Fruit fly (Drosophila melanogaster) whole organism, prepupa: Measurements from ENCODE around the gene tkv.

Experiments
- Blimp-1 ChIP-seq: fragments of 200-800 bp; sonication (Bioruptor generic); optimal IDR thresholded peaks from 3 replicates; lab custom pipeline; 2017; ENCODE audit warnings: missing biosample characterization, missing genetic modification characterization, mild to moderate bottlenecking, moderate library complexity, missing genetic modification reagents
- CG10669 ChIP-seq: fragments of 200-800 bp; sonication (Bioruptor generic); optimal IDR thresholded peaks from 3 replicates; lab custom pipeline; 2018; ENCODE audit warnings: missing biosample characterization, mild to moderate bottlenecking, missing genetic modification characterization, moderate library complexity
- CG11294 ChIP-seq: fragments of 200-800 bp; sonication (Bioruptor generic); IDR thresholded peaks from 2 replicates; pipeline ENCODE4 v1.3.6; 2022; ENCODE audit warnings: missing biosample characterization, missing genetic modification characterization
- CG11902 ChIP-seq: fragments of 200-800 bp; sonication (Bioruptor generic); optimal IDR thresholded peaks from 3 replicates; lab custom pipeline; 2016; ENCODE audit warnings: missing biosample characterization, missing genetic modification characterization
- CG15336 ChIP-seq: fragments of 200-800 bp; sonication (Bioruptor generic); IDR thresholded peaks from 2 replicates; pipeline ENCODE4 v1.3.6; 2022; ENCODE audit warnings: missing biosample characterization, missing genetic modification characterization
- CG1621 ChIP-seq: fragments of 200-800 bp; sonication (Bioruptor generic); optimal IDR thresholded peaks from 3 replicates; lab custom pipeline; 2018; ENCODE audit warnings: missing biosample characterization, mild to moderate bottlenecking, missing genetic modification characterization
- CG16779 ChIP-seq: fragments of 200-800 bp; sonication (Bioruptor generic); optimal IDR thresholded peaks from 3 replicates; lab custom pipeline; 2017; ENCODE audit warnings: missing biosample characterization, mild to moderate bottlenecking, missing genetic modification characterization
- CG3032 ChIP-seq: fragments of 200-800 bp; optimal IDR thresholded peaks from 2 replicates; lab custom pipeline; 2019; ENCODE audit warnings: missing biosample characterization, mild to moderate bottlenecking, missing genetic modification characterization, moderate library complexity
- CG32006 ChIP-seq: fragments of 200-800 bp; sonication (Bioruptor generic); optimal IDR thresholded peaks from 3 replicates; lab custom pipeline; 2017; ENCODE audit warnings: missing biosample characterization, mild to moderate bottlenecking, missing genetic modification characterization
- CG34406 ChIP-seq: fragments of 200-800 bp; sonication (Bioruptor generic); optimal IDR thresholded peaks from 3 replicates; lab custom pipeline; 2016; ENCODE audit warnings: missing biosample characterization, missing genetic modification characterization
- CG3919 ChIP-seq: fragments of 200-800 bp; sonication (Bioruptor generic); optimal IDR thresholded peaks from 3 replicates; lab custom pipeline; 2016; ENCODE audit warnings: missing biosample characterization, missing genetic modification characterization
- CG4318 ChIP-seq: fragments of 200-800 bp; sonication (Bioruptor generic); optimal IDR thresholded peaks from 3 replicates; lab custom pipeline; 2017; ENCODE audit warnings: missing biosample characterization, mild to moderate bottlenecking, missing genetic modification characterization
- CG6276 ChIP-seq: fragments of 200-800 bp; sonication (Bioruptor generic); optimal IDR thresholded peaks from 2 replicates; lab custom pipeline; 2017; ENCODE audit warnings: missing biosample characterization, mild to moderate bottlenecking, missing genetic modification characterization
- CG6808 ChIP-seq: fragments of 200-800 bp; sonication (Bioruptor generic); optimal IDR thresholded peaks from 3 replicates; lab custom pipeline; 2017; ENCODE audit warnings: missing biosample characterization, missing genetic modification characterization, mild to moderate bottlenecking, moderate library complexity, missing genetic modification reagents
- CG6854 ChIP-seq: fragments of 200-800 bp; sonication (Bioruptor generic); optimal IDR thresholded peaks from 2 replicates; lab custom pipeline; 2017; ENCODE audit warnings: missing biosample characterization, mild to moderate bottlenecking, missing genetic modification characterization
- CG7368 ChIP-seq: fragments of 200-800 bp; sonication (Bioruptor generic); optimal IDR thresholded peaks from 3 replicates; lab custom pipeline; 2016; ENCODE audit warnings: missing biosample characterization, missing genetic modification characterization
- CG8119 ChIP-seq: fragments of 200-800 bp; sonication (Bioruptor generic); IDR thresholded peaks from 3 replicates; pipeline ENCODE4 v1.3.6; 2022; ENCODE audit warnings: missing biosample characterization, missing genetic modification characterization
- CG8319 ChIP-seq: fragments of 200-800 bp; sonication (Bioruptor generic); optimal IDR thresholded peaks from 3 replicates; lab custom pipeline; 2016; ENCODE audit warnings: missing biosample characterization, missing genetic modification characterization
- CG8632 ChIP-seq: fragments of 200-800 bp; sonication (Bioruptor generic); optimal IDR thresholded peaks from 3 replicates; lab custom pipeline; 2016; ENCODE audit warnings: missing biosample characterization, missing genetic modification characterization
- CG9139 ChIP-seq: fragments of 200-800 bp; sonication (Bioruptor generic); optimal IDR thresholded peaks from 3 replicates; lab custom pipeline; 2017; ENCODE audit warnings: missing biosample characterization, mild to moderate bottlenecking, missing genetic modification characterization
- Eip75B ChIP-seq: fragments of 200-800 bp; sonication (Bioruptor generic); optimal IDR thresholded peaks from 3 replicates; lab custom pipeline; 2016; ENCODE audit warnings: missing biosample characterization, missing genetic modification characterization
- Eip78C ChIP-seq: fragments of 200-800 bp; sonication (Bioruptor generic); peaks from one replicate; lab custom pipeline; 2016; ENCODE audit warnings: missing biosample characterization, missing genetic modification characterization
- Ets21C ChIP-seq: fragments of 200-800 bp; sonication (Bioruptor generic); optimal IDR thresholded peaks from 3 replicates; lab custom pipeline; 2016; ENCODE audit warnings: missing biosample characterization, missing genetic modification characterization
- Ets96B ChIP-seq: fragments of 200-800 bp; optimal IDR thresholded peaks from 2 replicates; lab custom pipeline; 2019; ENCODE audit warnings: missing biosample characterization, mild to moderate bottlenecking, missing genetic modification characterization, moderate library complexity
- Gug ChIP-seq: fragments of 200-800 bp; sonication (Bioruptor generic); IDR thresholded peaks from 2 replicates; pipeline ENCODE4 v1.3.6; 2022; ENCODE audit warnings: missing biosample characterization, missing genetic modification characterization
- Hr38 ChIP-seq: sonication (Bioruptor generic); optimal IDR thresholded peaks from 2 replicates; lab custom pipeline; 2016; ENCODE audit warnings: missing biosample characterization, missing genetic modification characterization
- Hr39 ChIP-seq: fragments of 200-800 bp; sonication (Bioruptor generic); optimal IDR thresholded peaks from 2 replicates; lab custom pipeline; 2016; ENCODE audit warnings: missing biosample characterization, missing genetic modification characterization
- Hr4 ChIP-seq: fragments of 200-800 bp; sonication (Bioruptor generic); optimal IDR thresholded peaks from 3 replicates; lab custom pipeline; 2016; ENCODE audit warnings: missing biosample characterization, missing genetic modification characterization
- Lpt ChIP-seq: fragments of 200-800 bp; sonication (Bioruptor generic); optimal IDR thresholded peaks from 3 replicates; lab custom pipeline; 2016; ENCODE audit warnings: missing biosample characterization, missing genetic modification characterization
- Met ChIP-seq: fragments of 200-800 bp; sonication (Bioruptor generic); optimal IDR thresholded peaks from 3 replicates; lab custom pipeline; 2016; ENCODE audit warnings: missing biosample characterization, missing genetic modification characterization
- OdsH ChIP-seq: fragments of 200-800 bp; sonication (Bioruptor generic); optimal IDR thresholded peaks from 3 replicates; lab custom pipeline; 2016; ENCODE audit warnings: missing biosample characterization, missing genetic modification characterization
- Smox ChIP-seq: fragments of 200-800 bp; sonication (Bioruptor generic); optimal IDR thresholded peaks from 3 replicates; lab custom pipeline; 2016; ENCODE audit warnings: missing biosample characterization, missing genetic modification characterization
- Sox15 ChIP-seq: fragments of 200-800 bp; sonication (Bioruptor generic); optimal IDR thresholded peaks from 3 replicates; lab custom pipeline; 2016; ENCODE audit warnings: missing biosample characterization, missing genetic modification characterization
- acj6 ChIP-seq: fragments of 200-800 bp; sonication (Bioruptor generic); optimal IDR thresholded peaks from 3 replicates; lab custom pipeline; 2016; ENCODE audit warnings: missing biosample characterization, missing genetic modification characterization
- cyc ChIP-seq: fragments of 200-800 bp; sonication (Bioruptor generic); optimal IDR thresholded peaks from 3 replicates; lab custom pipeline; 2016; ENCODE audit warnings: missing biosample characterization, missing genetic modification characterization
- dac ChIP-seq: fragments of 200-800 bp; sonication (Bioruptor generic); optimal IDR thresholded peaks from 2 replicates; lab custom pipeline; 2017; ENCODE audit warnings: missing biosample characterization, mild to moderate bottlenecking, missing genetic modification characterization
- dsx ChIP-seq: fragments of 200-800 bp; optimal IDR thresholded peaks from 3 replicates; lab custom pipeline; 2019; ENCODE audit warnings: missing biosample characterization, mild to moderate bottlenecking, missing genetic modification characterization, moderate library complexity; ENCODE audit not compliant: poor library complexity, severe bottlenecking
- esn ChIP-seq: fragments of 200-800 bp; sonication (Bioruptor generic); optimal IDR thresholded peaks from 2 replicates; lab custom pipeline; 2016; ENCODE audit warnings: missing biosample characterization, mild to moderate bottlenecking, missing genetic modification characterization, moderate library complexity
- fd59A ChIP-seq: fragments of 200-800 bp; sonication (Bioruptor generic); optimal IDR thresholded peaks from 2 replicates; lab custom pipeline; 2017; ENCODE audit warnings: missing biosample characterization, mild to moderate bottlenecking, missing genetic modification characterization, missing genetic modification reagents
- fkh ChIP-seq: fragments of 200-800 bp; sonication (Bioruptor generic); optimal IDR thresholded peaks from 3 replicates; lab custom pipeline; 2017; ENCODE audit warnings: missing biosample characterization, mild to moderate bottlenecking, missing genetic modification characterization, moderate library complexity
- lz ChIP-seq: fragments of 200-800 bp; sonication (Bioruptor generic); optimal IDR thresholded peaks from 3 replicates; lab custom pipeline; 2016; ENCODE audit warnings: missing biosample characterization, missing genetic modification characterization
- net ChIP-seq: fragments of 200-800 bp; sonication (Bioruptor generic); optimal IDR thresholded peaks from 3 replicates; lab custom pipeline; 2016; ENCODE audit warnings: missing biosample characterization, missing genetic modification characterization
- pdm3 ChIP-seq: fragments of 200-800 bp; sonication (Bioruptor generic); optimal IDR thresholded peaks from 3 replicates; lab custom pipeline; 2016; ENCODE audit warnings: missing biosample characterization, missing genetic modification characterization
- salr ChIP-seq, 2 experiments: fragments of 200-800 bp; sonication (Bioruptor generic); optimal IDR thresholded peaks; 3 replicates each; lab custom pipeline; 2016 to 2018; ENCODE audit warnings: missing biosample characterization in 2 of 2, missing genetic modification characterization in 2 of 2, mild to moderate bottlenecking in 1 of 2
- ss ChIP-seq, 2 experiments: fragments of 200-800 bp; sonication (Bioruptor generic); optimal IDR thresholded peaks; 2 replicates in 1 of 2; 3 replicates in 1 of 2; lab custom pipeline; 2017 to 2018; ENCODE audit warnings: mild to moderate bottlenecking in 2 of 2, missing biosample characterization in 2 of 2, missing genetic modification characterization in 2 of 2, moderate library complexity in 1 of 2
- topi ChIP-seq: fragments of 200-800 bp; sonication (Bioruptor generic); optimal IDR thresholded peaks from 3 replicates; lab custom pipeline; 2016; ENCODE audit warnings: missing biosample characterization, missing genetic modification characterization
- vri ChIP-seq: fragments of 200-800 bp; sonication (Bioruptor generic); optimal IDR thresholded peaks from 3 replicates; lab custom pipeline; 2016; ENCODE audit warnings: missing biosample characterization, mild to moderate bottlenecking, missing genetic modification characterization

tkv gene

DNA sequence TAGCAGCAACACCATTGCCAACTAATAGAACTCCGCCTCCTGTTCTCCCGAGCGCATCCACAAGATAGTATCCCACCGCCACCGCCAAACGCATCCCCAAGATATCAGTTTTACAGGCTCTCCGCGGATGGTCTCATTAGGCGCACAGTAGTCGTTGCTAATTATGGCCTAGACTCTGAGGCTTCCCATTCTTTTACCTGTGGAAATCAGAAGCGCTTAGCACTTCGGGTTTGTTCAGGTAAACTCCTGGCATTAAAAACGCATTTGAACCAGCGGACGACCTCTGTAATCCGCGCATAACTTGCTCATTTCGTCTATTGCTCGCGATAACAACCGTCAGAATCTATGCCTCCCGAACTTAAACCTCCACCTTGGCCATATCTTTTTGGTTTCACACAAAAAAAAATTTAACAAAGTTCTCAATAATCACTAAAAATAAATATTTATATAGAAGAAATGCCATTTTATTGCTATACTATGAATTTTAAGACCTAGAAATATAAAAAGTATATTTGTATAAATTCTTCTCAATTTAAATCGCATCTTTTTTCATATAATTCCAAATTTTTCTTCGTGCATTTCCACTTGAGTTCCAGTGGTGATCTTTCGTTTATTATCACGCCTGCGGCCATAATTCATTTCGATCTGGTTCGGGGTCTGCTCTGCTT is 33.2 kb downstream of the tkv start (continued):
- TF ChIP-seq CG3919, result no peak
- TF ChIP-seq CG32006 (GFP tag; lab: Kevin White, UChicago), result peak; percentile 5
- TF ChIP-seq net (GFP tag; lab: Kevin White, UChicago), result no peak
- TF ChIP-seq dsx (GFP tag; lab: Kevin White, UChicago), result peak; percentile 42
- TF ChIP-seq CG8632 (GFP tag; lab: Kevin White, UChicago), result no peak
- no peak for TF ChIP-seq Hr4 (GFP tag; lab: Kevin White, UChicago)
- no peak for TF ChIP-seq CG8319 (GFP tag; lab: Kevin White, UChicago)
- no peak for TF ChIP-seq dac

DNA sequence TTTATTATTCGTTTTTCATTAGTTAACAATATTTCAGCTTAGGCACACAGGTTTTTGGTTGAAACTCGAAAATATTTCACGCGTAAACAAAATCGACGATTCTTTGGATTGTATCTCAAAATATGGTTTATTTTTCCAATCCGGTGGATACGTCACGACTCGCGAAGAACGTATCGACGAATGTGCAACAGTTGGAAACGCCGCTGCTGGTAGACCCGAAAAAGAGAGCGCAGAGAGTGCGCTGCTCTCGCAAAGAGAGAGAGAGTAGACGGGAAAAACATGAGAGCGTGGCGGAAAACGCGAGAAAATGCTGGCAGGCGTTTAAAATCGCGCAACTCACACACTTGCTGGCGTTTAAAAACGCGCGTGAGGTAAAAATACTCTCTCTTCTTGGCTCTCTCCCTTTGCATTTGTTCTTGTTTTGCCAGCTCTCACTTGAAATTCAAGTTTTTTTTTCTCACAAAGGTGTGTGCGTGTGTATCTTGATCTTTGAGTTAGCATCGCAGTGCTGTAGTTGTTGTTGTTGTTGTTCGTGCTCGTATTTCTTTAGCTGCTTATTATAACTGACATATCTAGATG is 33.9 kb downstream of the tkv start:
- TF ChIP-seq Hr38 (GFP tag; lab: Kevin White, UChicago) (no peak), acj6 (GFP tag; lab: Kevin White, UChicago) (no peak), CG6808 (peak; percentile 39), Smox (no peak), CG7368 (GFP tag; lab: Kevin White, UChicago) (peak; percentile 28), CG34406 (no peak), pdm3 (GFP tag; lab: Kevin White, UChicago) (no peak), Lpt (GFP tag; lab: Kevin White, UChicago) (no peak), Sox15 (GFP tag; lab: Kevin White, UChicago) (no peak), fd59A (GFP tag; lab: Kevin White, UChicago) (no peak), ss (GFP tag; optimal IDR thresholded peaks at IDR 0.05; lab: Kevin White, UChicago) (peak; percentile 64 to 95), OdsH (no peak), CG9139 (GFP tag; lab: Kevin White, UChicago) (peak; percentile 30), CG8319 (GFP tag; lab: Kevin White, UChicago) (peak; percentile 12), Blimp-1 (GFP tag; lab: Kevin White, UChicago) (no peak), Ets21C (no peak), lz (GFP tag; lab: Kevin White, UChicago) (no peak), CG8632 (GFP tag; lab: Kevin White, UChicago) (peak; percentile 14), cyc (GFP tag; lab: Kevin White, UChicago) (no peak), CG16779 (tag; lab: Kevin White, UChicago) (peak; percentile 50), Eip78C (peak; percentile 53), topi (GFP tag; lab: Kevin White, UChicago) (peak; percentile 39), dac (no peak), Hr39 (no peak), CG6276 (GFP tag; lab: Kevin White, UChicago) (peak; percentile 7), vri (peak; percentile 72), CG8119 (peak; percentile 54; the same call in 2 of the 3 replicates), salr (GFP tag; optimal IDR thresholded peaks at IDR 0.05; lab: Kevin White, UChicago) (peak in 1 of 2 experiments; percentile 29), CG15336 (GFP tag; lab: Robert Waterston, UW) (peak; percentile 65; the same call in 1 of the 2 replicates), CG11902 (GFP tag; lab: Kevin White, UChicago) (no peak), CG4318 (no peak), CG1621 (tag; lab: Kevin White, UChicago) (no peak), Ets96B (tag; lab: Kevin White, UChicago) (no peak), Hr4 (GFP tag; lab: Kevin White, UChicago) (no peak), CG11294 (GFP tag; lab: Robert Waterston, UW) (no peak), Eip75B (GFP tag; lab: Kevin White, UChicago) (peak; percentile 39), esn (GFP tag; lab: Kevin White, UChicago) (peak; percentile 51), CG6854 (GFP tag; lab: Kevin White, UChicago) (peak; percentile 74), Gug (GFP tag; lab: Robert Waterston, UW) (no peak), CG10669 (GFP tag; lab: Kevin White, UChicago) (peak; percentile 6), Met (GFP tag; lab: Kevin White, UChicago) (peak; percentile 30), CG3032 (no peak), fkh (peak; percentile 8), dsx (GFP tag; lab: Kevin White, UChicago) (peak; percentile 29), CG32006 (GFP tag; lab: Kevin White, UChicago) (no peak)
